Fruit fly (Drosophila melanogaster): ENCODE measurements around the gene Doc3.

Doc3 gene

DNA sequence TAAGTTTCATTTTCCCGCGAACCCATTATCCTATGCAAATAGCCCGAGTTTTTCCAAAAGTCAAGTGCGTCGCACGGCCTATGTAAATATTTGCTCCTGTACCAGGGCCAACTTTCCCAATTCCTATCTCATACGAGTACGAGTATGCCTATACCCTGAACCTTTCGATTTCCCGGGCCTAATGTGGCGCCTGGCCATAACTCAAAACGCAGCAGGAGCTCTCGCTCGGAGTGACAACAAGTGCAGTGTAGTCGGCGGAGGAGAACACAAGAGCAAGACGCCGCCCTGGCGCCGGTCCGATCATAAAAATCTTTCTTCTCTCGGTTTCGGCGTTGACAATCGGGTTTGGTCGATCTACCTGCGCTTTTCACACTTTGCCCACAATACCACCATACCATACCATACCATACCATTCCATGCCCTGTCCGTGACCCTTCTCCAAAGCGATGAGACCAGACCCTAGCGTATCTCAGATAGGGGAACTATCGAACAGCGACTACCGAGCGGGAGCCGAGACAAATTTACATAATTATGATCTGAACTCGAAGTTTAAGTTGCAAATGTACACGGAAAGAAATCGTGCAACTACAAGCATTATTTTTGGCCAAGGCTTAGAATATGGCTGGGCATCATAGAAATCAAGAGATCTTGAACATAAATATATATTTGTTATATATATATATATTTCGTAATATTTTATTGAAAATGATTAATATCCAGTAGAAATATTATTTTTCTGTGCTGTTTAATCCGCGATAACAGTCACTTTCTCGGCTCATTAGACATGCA is 37.4 kb downstream of the Doc3 start (continued):
- no peak for TF ChIP-seq CG34376 (GFP tag; optimal IDR thresholded peaks at IDR 0.05)
- peak; percentile 92 for TF ChIP-seq cad (GFP tag; optimal IDR thresholded peaks at IDR 0.05)
- TF ChIP-seq esg (GFP tag; conservative IDR thresholded peaks at IDR 0.05), result peak; percentile 40; the same call in 1 of the 2 replicates
- peak; percentile 63; the same call in 2 of the 3 replicates for TF ChIP-seq CG17361 (GFP tag; IDR thresholded peaks at IDR 0.05)
- TF ChIP-seq lbe (GFP tag; optimal IDR thresholded peaks at IDR 0.05), result no peak
- TF ChIP-seq CG2889 (GFP tag; IDR thresholded peaks at IDR 0.05), result no peak
- no peak for TF ChIP-seq CG2199 (GFP tag; IDR thresholded peaks at IDR 0.05)
- peak; percentile 74 for TF ChIP-seq sens (GFP tag)
- no peak for TF ChIP-seq stc (GFP tag; IDR thresholded peaks at IDR 0.05)
- no peak for TF ChIP-seq CG14441 (GFP tag; IDR thresholded peaks at IDR 0.05)
- peak; percentile 15 for TF ChIP-seq CG1529 (GFP tag; optimal IDR thresholded peaks at IDR 0.05)
- no peak for TF ChIP-seq CG4328 (GFP tag; optimal IDR thresholded peaks at IDR 0.05)
- peak; percentile 81; the same call in 1 of the 2 replicates for TF ChIP-seq Xrp1 (GFP tag; IDR thresholded peaks at IDR 0.05)
- TF ChIP-seq gt (GFP tag; IDR thresholded peaks at IDR 0.05), result no peak
- no peak for TF ChIP-seq Ada2b (GFP tag; IDR thresholded peaks at IDR 0.05)
- TF ChIP-seq ci (GFP tag; IDR thresholded peaks at IDR 0.05), result peak; percentile 59; the same call in 2 of the 3 replicates
- no peak for TF ChIP-seq CG15073 (GFP tag; optimal IDR thresholded peaks at IDR 0.05)
- peak; percentile 52 for TF ChIP-seq gcm (GFP tag; optimal IDR thresholded peaks at IDR 0.05)
- no peak for TF ChIP-seq CG10462 (GFP tag; optimal IDR thresholded peaks at IDR 0.05)
- peak in 1 of 3 experiments; percentile 68 for TF ChIP-seq lola (GFP tag; optimal IDR thresholded peaks at IDR 0.05)
- peak; percentile 49 for TF ChIP-seq Oli (tag; optimal IDR thresholded peaks at IDR 0.05)
- TF ChIP-seq bowl (GFP tag; IDR thresholded peaks at IDR 0.05), result no peak
- TF ChIP-seq CG17186 (GFP tag; optimal IDR thresholded peaks at IDR 0.05), result no peak
- TF ChIP-seq fd102C (GFP tag; optimal IDR thresholded peaks at IDR 0.05), result peak; percentile 57
- no peak for TF ChIP-seq CG18619 (GFP tag; optimal IDR thresholded peaks at IDR 0.05)
- no peak for TF ChIP-seq CG7928 (GFP tag; optimal IDR thresholded peaks at IDR 0.05)
- peak; percentile 82 for TF ChIP-seq CG2712 (tag; optimal IDR thresholded peaks at IDR 0.05)
- TF ChIP-seq CG8388 (GFP tag; optimal IDR thresholded peaks at IDR 0.05), result peak; percentile 51
- TF ChIP-seq CG4282 (GFP tag; optimal IDR thresholded peaks at IDR 0.05), result no peak
- peak; percentile 45 for TF ChIP-seq trem (tag; optimal IDR thresholded peaks at IDR 0.05)
- 0 out of 2 replicates have a peak, but pooled peaks have one; percentile 13 for TF ChIP-seq onecut (GFP tag; IDR thresholded peaks at IDR 0.05)
- no peak for TF ChIP-seq Atf6 (GFP tag; IDR thresholded peaks at IDR 0.05)
- no peak for TF ChIP-seq CG3995 (GFP tag; optimal IDR thresholded peaks at IDR 0.05)
- no peak for TF ChIP-seq HmgZ (tag; optimal IDR thresholded peaks at IDR 0.05)
- TF ChIP-seq CG18476 (GFP tag; optimal IDR thresholded peaks at IDR 0.05), result no peak
- TF ChIP-seq CG31365 (tag; optimal IDR thresholded peaks at IDR 0.05), result no peak
- TF ChIP-seq CG7786 (GFP tag; optimal IDR thresholded peaks at IDR 0.05), result no peak
- TF ChIP-seq sd (tag; optimal IDR thresholded peaks at IDR 0.05), result no peak
- TF ChIP-seq exex (tag; optimal IDR thresholded peaks at IDR 0.05), result no peak
- peak; percentile 68 for TF ChIP-seq Ssrp (tag; optimal IDR thresholded peaks at IDR 0.05)
- no peak for TF ChIP-seq CG18764 (GFP tag; optimal IDR thresholded peaks at IDR 0.05)
- no peak for TF ChIP-seq CG33213 (GFP tag; optimal IDR thresholded peaks at IDR 0.05)
- peak in 1 of 2 experiments; percentile 98 for TF ChIP-seq tll (GFP tag; optimal IDR thresholded peaks at IDR 0.05)
- TF ChIP-seq Gsc (GFP tag; IDR thresholded peaks at IDR 0.05), result no peak
- TF ChIP-seq fd64A (GFP tag; optimal IDR thresholded peaks at IDR 0.05), result peak; percentile 25
- no peak for TF ChIP-seq Fer2 (tag; optimal IDR thresholded peaks at IDR 0.05)
- no peak for TF ChIP-seq rib (GFP tag; IDR thresholded peaks at IDR 0.05)
- TF ChIP-seq CG4854 (GFP tag; optimal IDR thresholded peaks at IDR 0.05), result no peak
- TF ChIP-seq CG6683 (GFP tag; optimal IDR thresholded peaks at IDR 0.05), result no peak
- TF ChIP-seq kah (GFP tag; optimal IDR thresholded peaks at IDR 0.05), result no peak

Data from whole organism, embryonic.